Worm (Caenorhabditis elegans) whole organism, young adult: ENCODE data around the gene plk-3.

ENCODE experiments used
- F22D6.2 ChIP-seq: sonication (generic microtip); optimal IDR thresholded peaks from 2 replicates; lab custom pipeline; 2016; ENCODE audit warnings: mild to moderate bottlenecking, missing genetic modification characterization, missing compliant biosample characterization
- F37B4.10 ChIP-seq: fragments of 200-800 bp; sonication (Bioruptor generic); IDR thresholded peaks from 2 replicates; pipeline ENCODE4 v1.3.6; 2022; ENCODE audit warnings: missing genetic modification characterization, missing compliant biosample characterization
- T07F8.4 ChIP-seq: sonication (generic microtip); optimal IDR thresholded peaks from 2 replicates; lab custom pipeline; 2016; ENCODE audit warnings: mild to moderate bottlenecking, missing genetic modification characterization, moderate library complexity, missing compliant biosample characterization
- Y53F4B.3 ChIP-seq: fragments of 200-800 bp; sonication (Bioruptor generic); IDR thresholded peaks from 2 replicates; pipeline ENCODE4 v1.3.6; 2022; ENCODE audit warnings: missing genetic modification reagents, missing genetic modification characterization, missing compliant biosample characterization
- Y53G8AR.9 ChIP-seq: fragments of 200-800 bp; sonication (Bioruptor generic); conservative IDR thresholded peaks from 2 replicates; pipeline ENCODE4 v1.3.6; 2022; ENCODE audit warnings: missing genetic modification reagents, missing genetic modification characterization, missing compliant biosample characterization
- Y56A3A.18 ChIP-seq: fragments of 200-800 bp; sonication (Bioruptor generic); IDR thresholded peaks from 2 replicates; pipeline ENCODE4 v1.3.6; 2022; ENCODE audit warnings: missing genetic modification reagents, missing genetic modification characterization, missing compliant biosample characterization
- Y79H2A.3 ChIP-seq: fragments of 200-800 bp; sonication (Bioruptor generic); conservative IDR thresholded peaks from 2 replicates; pipeline ENCODE4 v1.3.6; 2022; ENCODE audit warnings: missing genetic modification reagents, missing genetic modification characterization, missing compliant biosample characterization
- aptf-2 ChIP-seq: fragments of 200-800 bp; sonication (Bioruptor generic); conservative IDR thresholded peaks from 2 replicates; pipeline ENCODE4 v1.3.6; 2022; ENCODE audit warnings: missing genetic modification reagents, missing genetic modification characterization, missing compliant biosample characterization
- aptf-3 ChIP-seq: fragments of 200-800 bp; sonication (Bioruptor generic); IDR thresholded peaks from 2 replicates; pipeline ENCODE4 v1.3.6; 2022; ENCODE audit warnings: missing genetic modification characterization, missing compliant biosample characterization
- attf-3 ChIP-seq: fragments of 200-800 bp; sonication (Bioruptor generic); conservative IDR thresholded peaks from 2 replicates; pipeline ENCODE4 v1.3.6; 2022; ENCODE audit warnings: missing genetic modification reagents, missing genetic modification characterization, missing compliant biosample characterization
- bed-1 ChIP-seq: fragments of 200-800 bp; sonication (Bioruptor generic); IDR thresholded peaks from 2 replicates; pipeline ENCODE4 v1.3.6; 2022; ENCODE audit warnings: missing genetic modification reagents, missing genetic modification characterization, missing compliant biosample characterization
- ceh-40 ChIP-seq: fragments of 200-800 bp; sonication (Bioruptor generic); IDR thresholded peaks from 2 replicates; pipeline ENCODE4 v1.3.6; 2022; ENCODE audit warnings: missing genetic modification characterization, missing compliant biosample characterization
- ceh-91 ChIP-seq: fragments of 200-800 bp; sonication (Bioruptor generic); IDR thresholded peaks from 2 replicates; pipeline ENCODE4 v1.3.6; 2022; ENCODE audit warnings: missing genetic modification reagents, missing genetic modification characterization, missing compliant biosample characterization
- die-1 ChIP-seq: sonication (generic microtip); optimal IDR thresholded peaks from 2 replicates; lab custom pipeline; 2016; ENCODE audit warnings: missing genotype, mild to moderate bottlenecking, missing genetic modification characterization, missing compliant biosample characterization
- dpff-1 ChIP-seq: sonication (generic microtip); optimal IDR thresholded peaks from 2 replicates; lab custom pipeline; 2017; ENCODE audit warnings: mild to moderate bottlenecking, missing genetic modification characterization, missing compliant biosample characterization
- efl-1 ChIP-seq: fragments of 150-350 bp; optimal IDR thresholded peaks from 2 replicates; lab custom pipeline; 2014; ENCODE audit warnings: missing biosample characterization, missing genetic modification reagents, missing genetic modification characterization
- egl-18 ChIP-seq: fragments of 200-800 bp; sonication (Bioruptor generic); IDR thresholded peaks from 2 replicates; pipeline ENCODE4 v1.3.6; 2022; ENCODE audit warnings: missing genetic modification reagents, missing genetic modification characterization, missing compliant biosample characterization
- ets-4 ChIP-seq: fragments of 200-800 bp; sonication (Bioruptor generic); optimal IDR thresholded peaks from 2 replicates; lab custom pipeline; 2018; ENCODE audit warnings: mild to moderate bottlenecking, missing genetic modification characterization, missing compliant biosample characterization
- hlh-26 ChIP-seq: fragments of 200-800 bp; sonication (Bioruptor generic); conservative IDR thresholded peaks from 2 replicates; pipeline ENCODE4 v1.3.6; 2022; ENCODE audit warnings: missing genetic modification reagents, missing genetic modification characterization, missing compliant biosample characterization
- lin-35 ChIP-seq, 3 experiments: fragments of 150-350 bp in 2 of 3; sonication (generic microtip) in 1 of 3; optimal IDR thresholded peaks; 2 replicates each; lab custom pipeline; 2014 to 2018; ENCODE audit warnings: missing biosample characterization in 3 of 3, missing genetic modification characterization in 3 of 3, missing genetic modification reagents in 3 of 3
- madf-3 ChIP-seq: fragments of 200-800 bp; sonication (Bioruptor generic); IDR thresholded peaks from 2 replicates; pipeline ENCODE4 v1.3.6; 2022; ENCODE audit warnings: missing genetic modification reagents, missing genetic modification characterization, missing compliant biosample characterization
- mes-4 ChIP-seq: sonication (generic microtip); optimal IDR thresholded peaks from 2 replicates; lab custom pipeline; 2016; ENCODE audit warnings: missing genotype, missing genetic modification characterization, missing compliant biosample characterization
- nfyb-1 ChIP-seq: fragments of 200-800 bp; sonication (Bioruptor generic); IDR thresholded peaks from 2 replicates; pipeline ENCODE4 v1.3.6; 2022; ENCODE audit warnings: missing genetic modification reagents, missing genetic modification characterization, missing compliant biosample characterization
- nhr-120 ChIP-seq: fragments of 200-800 bp; sonication (Bioruptor generic); IDR thresholded peaks from 2 replicates; pipeline ENCODE4 v1.3.6; 2022; ENCODE audit warnings: missing genetic modification characterization, missing compliant biosample characterization
- snpc-3.4 ChIP-seq: sonication (generic microtip); optimal IDR thresholded peaks from 2 replicates; lab custom pipeline; 2017; ENCODE audit warnings: missing genetic modification characterization, mild to moderate bottlenecking, missing compliant biosample characterization, antibody characterized with exemption, moderate library complexity, missing genotype, missing genetic modification reagents
- snpc-4 ChIP-seq, 5 experiments: fragments of 150-350 bp in 1 of 5; sonication (generic microtip) in 4 of 5; optimal IDR thresholded peaks; 2 replicates each; lab custom pipeline; 2014 to 2018; ENCODE audit warnings: missing genetic modification characterization in 5 of 5, missing biosample characterization in 3 of 5, antibody characterized with exemption in 2 of 5, mild to moderate bottlenecking in 2 of 5, missing compliant biosample characterization in 2 of 5, missing genotype in 2 of 5, moderate library complexity in 2 of 5, missing genetic modification reagents in 1 of 5
- somi-1 ChIP-seq: fragments of 200-800 bp; sonication (Bioruptor generic); optimal IDR thresholded peaks from 2 replicates; lab custom pipeline; 2018; ENCODE audit warnings: mild to moderate bottlenecking, missing genetic modification characterization, missing compliant biosample characterization
- unc-130 ChIP-seq: sonication (generic microtip); optimal IDR thresholded peaks from 2 replicates; lab custom pipeline; 2016; ENCODE audit warnings: missing genetic modification reagents, missing genetic modification characterization, missing compliant biosample characterization
- unc-62 ChIP-seq: fragments of 150-350 bp; optimal IDR thresholded peaks from 2 replicates; lab custom pipeline; 2014; ENCODE audit warnings: missing biosample characterization, missing genetic modification reagents, missing genetic modification characterization
- xnd-1 ChIP-seq: sonication (generic microtip); optimal IDR thresholded peaks from 2 replicates; lab custom pipeline; 2016; ENCODE audit warnings: missing genotype, missing genetic modification reagents, missing genetic modification characterization, missing compliant biosample characterization
- zfh-2 ChIP-seq: fragments of 200-800 bp; sonication (Bioruptor generic); conservative IDR thresholded peaks from 2 replicates; pipeline ENCODE4 v1.3.6; 2022; ENCODE audit warnings: missing genetic modification reagents, missing genetic modification characterization, missing compliant biosample characterization
- zim-3 ChIP-seq: sonication (generic microtip); optimal IDR thresholded peaks from 2 replicates; lab custom pipeline; 2017; ENCODE audit warnings: mild to moderate bottlenecking, missing genetic modification characterization, moderate library complexity, missing compliant biosample characterization
- ztf-18 ChIP-seq: sonication (generic microtip); optimal IDR thresholded peaks from 2 replicates; lab custom pipeline; 2016; ENCODE audit warnings: missing genotype, mild to moderate bottlenecking, missing genetic modification characterization, missing compliant biosample characterization
- ztf-22 ChIP-seq: fragments of 200-800 bp; sonication (Bioruptor generic); optimal IDR thresholded peaks from 2 replicates; lab custom pipeline; 2018; ENCODE audit warnings: mild to moderate bottlenecking, missing genetic modification characterization, moderate library complexity, missing compliant biosample characterization
- ztf-26 ChIP-seq: sonication (generic microtip); optimal IDR thresholded peaks from 2 replicates; lab custom pipeline; 2017; ENCODE audit warnings: missing genetic modification characterization, missing compliant biosample characterization

Gene plk-3

DNA sequence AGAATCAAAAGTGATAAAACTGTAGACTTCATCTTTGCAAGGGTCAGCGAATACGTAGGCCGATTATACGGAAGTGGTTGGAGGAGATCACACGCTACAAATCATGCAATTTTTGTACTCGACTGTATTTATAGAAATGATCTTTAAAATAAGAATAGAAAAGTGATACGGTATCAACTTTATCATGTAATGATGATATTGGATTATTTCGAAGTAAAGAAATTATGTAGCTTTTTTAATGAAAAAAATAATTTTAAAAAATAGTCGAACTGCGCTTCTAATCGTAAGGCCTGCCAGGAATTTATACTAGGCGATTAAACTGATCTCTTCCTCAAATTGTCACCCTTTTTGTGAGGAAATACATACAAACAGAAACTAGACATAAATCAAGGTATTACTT is 39.2 kb downstream of the plk-3 start, which contains the start of gene B0496.11:
TSS of gene B0496.11 (minus strand) at position 101 of the 400 bp plus-strand sequence.
- TF ChIP-seq Y53F4B.3 (GFP tag; lab: Robert Waterston, UW) = no peak
- TF ChIP-seq T07F8.4 (tag; lab: Kevin White, UChicago) = no peak
- TF ChIP-seq mes-4 (tag; lab: Kevin White, UChicago) = no peak
- no peak for TF ChIP-seq dpff-1 (tag; lab: Kevin White, UChicago)
- TF ChIP-seq zim-3 (tag; lab: Kevin White, UChicago) = no peak
- TF ChIP-seq ztf-26 (tag; lab: Kevin White, UChicago) = no peak
- TF ChIP-seq madf-3 (GFP tag; lab: Robert Waterston, UW) = no peak
- no peak for TF ChIP-seq ets-4 (GFP tag; lab: Kevin White, UChicago)
- TF ChIP-seq Y56A3A.18 = no peak
- TF ChIP-seq egl-18 (GFP tag; lab: Robert Waterston, UW) = no peak
- no peak for TF ChIP-seq somi-1
- no peak for TF ChIP-seq snpc-4 (GFP tag; optimal IDR thresholded peaks at IDR 0.05; lab: Kevin White, UChicago)
- no peak for TF ChIP-seq snpc-4 (tag; optimal IDR thresholded peaks at IDR 0.05; lab: Kevin White, UChicago)
- no peak for TF ChIP-seq attf-3 (GFP tag; lab: Robert Waterston, UW)
- no peak for TF ChIP-seq unc-130 (GFP tag; lab: Kevin White, UChicago)
- TF ChIP-seq, all 124 proteins: peak for 0

DNA sequence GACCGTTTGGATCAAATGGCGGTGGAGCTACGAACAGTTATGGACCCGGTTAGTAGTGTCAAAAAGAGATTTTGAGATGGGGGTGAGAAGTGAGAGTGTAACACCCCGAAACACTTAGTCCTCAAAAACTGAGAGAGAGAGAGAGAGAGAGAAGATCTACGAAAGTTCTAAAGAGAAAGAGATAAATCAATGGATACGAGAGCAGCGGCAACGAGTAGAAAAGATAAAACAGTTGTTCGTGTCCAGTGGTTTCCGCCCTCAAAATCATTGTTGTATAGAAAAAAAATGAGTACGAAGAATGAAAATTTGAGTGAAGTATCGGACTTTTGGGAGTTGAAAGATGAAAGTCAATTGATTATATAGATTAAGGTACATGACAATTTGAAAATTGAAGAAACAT is 44.0 kb downstream of the plk-3 start:
- TF ChIP-seq ets-4 (GFP tag; lab: Kevin White, UChicago) (no peak), bed-1 (no peak), F22D6.2 (tag; lab: Kevin White, UChicago) (no peak), nhr-120 (GFP tag; lab: Robert Waterston, UW) (no peak), Y53G8AR.9 (no peak), hlh-26 (GFP tag; lab: Robert Waterston, UW) (no peak), nfyb-1 (GFP tag; lab: Robert Waterston, UW) (no peak), ztf-22 (GFP tag; lab: Kevin White, UChicago) (no peak)

DNA sequence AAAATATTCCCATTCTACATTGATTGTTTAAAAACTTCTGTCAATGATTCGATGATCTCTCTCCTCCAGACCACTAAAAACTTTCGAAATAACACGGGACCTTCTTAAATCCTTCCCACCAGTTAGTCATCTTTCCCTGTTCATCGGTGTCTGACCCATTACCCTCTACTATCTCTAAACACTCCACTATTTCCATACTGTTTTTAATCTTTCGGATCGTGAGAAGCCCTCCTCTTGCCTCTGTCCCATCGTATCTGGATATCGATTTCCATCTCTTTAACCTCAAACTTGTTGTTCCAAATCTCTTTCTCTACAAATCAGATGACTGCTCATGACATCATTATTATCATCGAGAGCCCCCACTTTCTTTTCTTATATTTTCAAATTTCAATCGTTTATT is 44.7 kb downstream of the plk-3 start:
- TF ChIP-seq zim-3 (tag; lab: Kevin White, UChicago) (no peak), aptf-2 (GFP tag; lab: Robert Waterston, UW) (no peak), F37B4.10 (GFP tag; lab: Robert Waterston, UW) (no peak), xnd-1 (tag; lab: Kevin White, UChicago) (no peak), somi-1 (no peak), T07F8.4 (tag; lab: Kevin White, UChicago) (no peak), efl-1 (GFP tag; lab: Kevin White, UChicago) (no peak), ztf-18 (no peak), Y79H2A.3 (GFP tag; lab: Robert Waterston, UW) (no peak), aptf-3 (no peak), snpc-3.4 (tag; lab: Kevin White, UChicago) (no peak), zfh-2 (GFP tag; lab: Robert Waterston, UW) (no peak), lin-35 (GFP tag; optimal IDR thresholded peaks at IDR 0.05; lab: Kevin White, UChicago) (no peak), ceh-91 (GFP tag; lab: Robert Waterston, UW) (no peak), dpff-1 (tag; lab: Kevin White, UChicago) (no peak), die-1 (tag; lab: Kevin White, UChicago) (no peak), unc-62 (GFP tag; lab: Kevin White, UChicago) (no peak), ceh-40 (GFP tag; lab: Robert Waterston, UW) (no peak)
